Fruit fly (Drosophila melanogaster): Measurements from ENCODE around the gene CG34250.

DNA sequence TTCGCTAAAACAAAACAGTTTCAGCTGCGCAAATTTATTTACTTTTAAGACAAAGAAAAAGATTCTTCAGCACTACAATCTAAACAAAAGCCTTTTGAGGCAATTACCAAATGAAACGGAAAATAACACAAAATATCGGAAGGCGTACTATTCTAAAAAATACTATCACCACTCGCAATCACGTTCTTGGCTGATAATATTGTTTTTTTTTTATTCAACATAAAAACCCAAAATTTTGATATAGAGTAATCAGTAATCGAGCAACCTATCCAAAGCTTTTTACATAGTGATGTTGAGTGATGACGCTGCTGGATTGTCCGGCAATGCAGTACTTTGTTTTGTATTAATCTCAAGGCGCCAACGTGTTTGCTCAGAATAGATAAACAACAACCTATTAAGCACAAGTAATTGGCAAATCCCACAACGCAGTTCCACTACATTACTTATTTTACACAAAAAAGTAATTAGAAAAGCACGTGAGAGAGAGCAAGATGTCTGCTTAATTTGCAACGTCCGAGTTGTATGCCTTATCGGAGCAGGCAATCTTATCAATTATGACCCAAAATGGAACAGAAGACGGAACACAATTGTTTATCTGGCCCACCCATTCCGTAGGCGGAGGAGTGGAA is 45.0 kb upstream of the CG34250 start:
- no peak for TF ChIP-seq CG34224 (GFP tag; IDR thresholded peaks at IDR 0.05; ENCODE audit: partially characterized antibody)
- TF ChIP-seq CG13624 (GFP tag; optimal IDR thresholded peaks at IDR 0.05): no peak
- TF ChIP-seq Hr39 (optimal IDR thresholded peaks at IDR 0.05): no peak
- TF ChIP-seq CG7928 (GFP tag; optimal IDR thresholded peaks at IDR 0.05): no peak
- no peak for TF ChIP-seq CG10274 (GFP tag; optimal IDR thresholded peaks at IDR 0.05)
- TF ChIP-seq gt (GFP tag; IDR thresholded peaks at IDR 0.05): no peak
- no peak for TF ChIP-seq eyg (GFP tag; optimal IDR thresholded peaks at IDR 0.05)
- TF ChIP-seq hb (GFP tag; IDR thresholded peaks at IDR 0.05; ENCODE audit: partially characterized antibody): no peak
